Fruit fly (Drosophila melanogaster) whole organism, embryonic: ENCODE data around the gene CG5191.

Source experiments
- Atf6 ChIP-seq: fragments of 200-800 bp; sonication (Bioruptor generic); IDR thresholded peaks from 2 replicates; pipeline ENCODE4 v1.3.6; 2022; ENCODE audit warnings: missing biosample characterization, missing genetic modification characterization
- Blimp-1 ChIP-seq: fragments of 200-800 bp; sonication (Bioruptor generic); optimal IDR thresholded peaks from 3 replicates; lab custom pipeline; 2018; ENCODE audit warnings: missing biosample characterization, missing genetic modification characterization, mild to moderate bottlenecking, moderate library complexity, missing genetic modification reagents
- CG11504 ChIP-seq: fragments of 200-800 bp; sonication (Bioruptor generic); optimal IDR thresholded peaks from 3 replicates; lab custom pipeline; 2019; ENCODE audit warnings: missing biosample characterization, mild to moderate bottlenecking, missing genetic modification characterization, moderate library complexity
- CG15479 ChIP-seq: fragments of 200-800 bp; sonication (Bioruptor generic); optimal IDR thresholded peaks from 3 replicates; lab custom pipeline; 2019; ENCODE audit warnings: missing biosample characterization, mild to moderate bottlenecking, missing genetic modification characterization, moderate library complexity
- CG17328 ChIP-seq: fragments of 200-800 bp; sonication (Bioruptor generic); IDR thresholded peaks from 2 replicates; pipeline ENCODE4 v1.3.6; 2022; ENCODE audit warnings: missing biosample characterization, missing genetic modification characterization
- CG17385 ChIP-seq: fragments of 200-800 bp; sonication (Bioruptor generic); optimal IDR thresholded peaks from 3 replicates; lab custom pipeline; 2018; ENCODE audit warnings: missing biosample characterization, mild to moderate bottlenecking, missing genetic modification characterization
- CG1792 ChIP-seq: fragments of 200-800 bp; sonication (Bioruptor generic); optimal IDR thresholded peaks from 2 replicates; lab custom pipeline; 2016; ENCODE audit warnings: missing biosample characterization, missing genetic modification characterization
- CG18764 ChIP-seq: fragments of 200-800 bp; sonication (Bioruptor generic); optimal IDR thresholded peaks from 3 replicates; lab custom pipeline; 2016; ENCODE audit warnings: missing biosample characterization, missing genetic modification characterization
- CG2875 ChIP-seq: fragments of 200-800 bp; sonication (Bioruptor generic); optimal IDR thresholded peaks from 2 replicates; lab custom pipeline; 2017; ENCODE audit warnings: missing biosample characterization, mild to moderate bottlenecking, missing genetic modification characterization, missing genetic modification reagents
- CG3407 ChIP-seq: fragments of 200-800 bp; sonication (Bioruptor generic); optimal IDR thresholded peaks from 2 replicates; lab custom pipeline; 2018; ENCODE audit warnings: missing biosample characterization, mild to moderate bottlenecking, missing genetic modification characterization
- CG4707 ChIP-seq: fragments of 200-800 bp; sonication (Bioruptor generic); optimal IDR thresholded peaks from 2 replicates; lab custom pipeline; 2018; ENCODE audit warnings: missing biosample characterization, mild to moderate bottlenecking, missing genetic modification characterization, moderate library complexity
- CG6254 ChIP-seq: fragments of 200-800 bp; sonication (Bioruptor generic); optimal IDR thresholded peaks from 3 replicates; lab custom pipeline; 2017; ENCODE audit warnings: mild to moderate bottlenecking, missing biosample characterization, missing genetic modification reagents, missing genetic modification characterization
- CG7271 ChIP-seq: fragments of 200-800 bp; sonication (Bioruptor generic); optimal IDR thresholded peaks from 2 replicates; lab custom pipeline; 2018; ENCODE audit warnings: missing biosample characterization, mild to moderate bottlenecking, missing genetic modification characterization, moderate library complexity
- CHES-1-like ChIP-seq: fragments of 200-800 bp; sonication (Bioruptor generic); optimal IDR thresholded peaks from 2 replicates; lab custom pipeline; 2016; ENCODE audit warnings: missing biosample characterization, missing genetic modification characterization
- CoRest ChIP-seq: fragments of 200-800 bp; sonication (Bioruptor generic); optimal IDR thresholded peaks from 3 replicates; lab custom pipeline; 2018; ENCODE audit warnings: missing biosample characterization, mild to moderate bottlenecking, missing genetic modification characterization, moderate library complexity
- Doc2 ChIP-seq: fragments of 200-800 bp; sonication (Bioruptor generic); IDR thresholded peaks from 2 replicates; pipeline ENCODE4 v1.3.6; 2022; ENCODE audit warnings: missing biosample characterization, missing genetic modification characterization
- Dp ChIP-seq: fragments of 200-800 bp; sonication (Bioruptor generic); optimal IDR thresholded peaks from 2 replicates; lab custom pipeline; 2018; ENCODE audit warnings: missing biosample characterization, mild to moderate bottlenecking, missing genetic modification characterization, moderate library complexity
- Fer1 ChIP-seq: fragments of 200-800 bp; sonication (Bioruptor generic); optimal IDR thresholded peaks from 2 replicates; lab custom pipeline; 2017; ENCODE audit warnings: missing biosample characterization, mild to moderate bottlenecking, missing genetic modification characterization
- HLH4C ChIP-seq: fragments of 200-800 bp; sonication (Bioruptor generic); IDR thresholded peaks from 3 replicates; pipeline ENCODE4 v1.3.6; 2022; ENCODE audit warnings: missing biosample characterization, missing genetic modification characterization; ENCODE audit not compliant: partially characterized antibody
- Med ChIP-seq: fragments of 200-800 bp; sonication (Bioruptor generic); peaks from one replicate; lab custom pipeline; 2016; ENCODE audit warnings: missing biosample characterization, missing genetic modification characterization, mild to moderate bottlenecking, inconsistent platforms, moderate library complexity
- Ravus ChIP-seq: fragments of 200-800 bp; sonication (Bioruptor generic); IDR thresholded peaks from 2 replicates; pipeline ENCODE4 v1.3.6; 2022; ENCODE audit warnings: missing biosample characterization, missing genetic modification characterization
- Rx ChIP-seq: fragments of 200-800 bp; sonication (Bioruptor generic); IDR thresholded peaks from 2 replicates; pipeline ENCODE4 v1.3.6; 2022; ENCODE audit warnings: missing biosample characterization, missing genetic modification characterization
- Spps ChIP-seq: fragments of 200-800 bp; sonication (Bioruptor generic); optimal IDR thresholded peaks from 2 replicates; lab custom pipeline; 2018; ENCODE audit warnings: missing biosample characterization, mild to moderate bottlenecking, missing genetic modification characterization
- Usf ChIP-seq: fragments of 200-800 bp; sonication (Bioruptor generic); optimal IDR thresholded peaks from 2 replicates; lab custom pipeline; 2017; ENCODE audit warnings: missing genotype, missing biosample characterization, missing genetic modification characterization
- Vsx1 ChIP-seq: fragments of 200-800 bp; sonication (Bioruptor generic); optimal IDR thresholded peaks from 2 replicates; lab custom pipeline; 2017; ENCODE audit warnings: missing biosample characterization, mild to moderate bottlenecking, missing genetic modification characterization, missing genetic modification reagents
- YL-1 ChIP-seq: fragments of 200-800 bp; sonication (Bioruptor generic); optimal IDR thresholded peaks from 3 replicates; lab custom pipeline; 2017; ENCODE audit warnings: missing biosample characterization, mild to moderate bottlenecking, missing genetic modification characterization
- cad ChIP-seq: fragments of >200 bp; optimal IDR thresholded peaks from 2 replicates; lab custom pipeline; 2017; ENCODE audit warnings: missing biosample characterization, missing genetic modification characterization
- disco-r ChIP-seq: fragments of 200-800 bp; sonication (Bioruptor generic); optimal IDR thresholded peaks from 2 replicates; lab custom pipeline; 2016; ENCODE audit warnings: missing biosample characterization, missing genetic modification characterization
- dmrt99B ChIP-seq: fragments of 200-800 bp; sonication (Bioruptor generic); optimal IDR thresholded peaks from 2 replicates; lab custom pipeline; 2018; ENCODE audit warnings: missing biosample characterization, mild to moderate bottlenecking, missing genetic modification characterization, moderate library complexity
- eve ChIP-seq, 2 experiments: fragments of >200 bp; optimal IDR thresholded peaks; 2 replicates each; lab custom pipeline; 2017; ENCODE audit warnings: missing biosample characterization in 2 of 2, missing genetic modification characterization in 2 of 2
- grau ChIP-seq: fragments of 200-800 bp; optimal IDR thresholded peaks from 3 replicates; lab custom pipeline; 2019; ENCODE audit warnings: missing biosample characterization, mild to moderate bottlenecking, missing genetic modification characterization, moderate library complexity
- gsb-n ChIP-seq: fragments of 200-800 bp; sonication (Bioruptor generic); optimal IDR thresholded peaks from 3 replicates; lab custom pipeline; 2018; ENCODE audit warnings: missing biosample characterization, mild to moderate bottlenecking, missing genetic modification characterization
- ham ChIP-seq: fragments of 200-800 bp; sonication (Bioruptor generic); IDR thresholded peaks from 2 replicates; pipeline ENCODE4 v1.3.6; 2022; ENCODE audit warnings: missing biosample characterization, missing genetic modification characterization
- hkb ChIP-seq, 2 experiments: fragments of 200-800 bp in 1 of 2; fragments of >200 bp in 1 of 2; sonication (Bioruptor generic) in 1 of 2; IDR thresholded peaks in 1 of 2; optimal IDR thresholded peaks in 1 of 2; 2 replicates each; pipeline versions ENCODE4 v1.3.6 to Lab custom; 2017 to 2022; ENCODE audit warnings: missing biosample characterization in 1 of 2, missing genetic modification characterization in 1 of 2
- kah ChIP-seq: fragments of 200-800 bp; sonication (Bioruptor generic); optimal IDR thresholded peaks from 2 replicates; lab custom pipeline; 2018; ENCODE audit warnings: missing biosample characterization, mild to moderate bottlenecking, missing genetic modification characterization
- org-1 ChIP-seq: fragments of 200-800 bp; sonication (Bioruptor generic); optimal IDR thresholded peaks from 2 replicates; lab custom pipeline; 2017; ENCODE audit warnings: missing biosample characterization, missing genetic modification characterization
- otp ChIP-seq: fragments of 200-800 bp; sonication (Bioruptor generic); IDR thresholded peaks from 3 replicates; pipeline ENCODE4, ENCODE4 v1.3.6; 2022; ENCODE audit warnings: missing biosample characterization, missing genetic modification characterization
- phol ChIP-seq: fragments of 200-800 bp; sonication (Bioruptor generic); optimal IDR thresholded peaks from 3 replicates; lab custom pipeline; 2018; ENCODE audit warnings: missing biosample characterization, mild to moderate bottlenecking, missing genetic modification characterization, moderate library complexity
- pzg ChIP-seq: fragments of 200-800 bp; sonication (Bioruptor generic); optimal IDR thresholded peaks from 3 replicates; lab custom pipeline; 2018; ENCODE audit warnings: missing biosample characterization, mild to moderate bottlenecking, missing genetic modification characterization, moderate library complexity
- sens ChIP-seq: fragments of 200-800 bp; sonication (Bioruptor generic); peaks from one replicate; lab custom pipeline; 2016; ENCODE audit warnings: missing biosample characterization, missing genetic modification characterization
- sob ChIP-seq: fragments of 200-800 bp; sonication (Bioruptor generic); IDR thresholded peaks from 2 replicates; pipeline ENCODE4 v1.3.6; 2022; ENCODE audit warnings: missing biosample characterization, missing genetic modification characterization
- sr ChIP-seq: fragments of 200-800 bp; sonication (Bioruptor generic); IDR thresholded peaks from 3 replicates; pipeline ENCODE4 v1.3.6; 2022; ENCODE audit warnings: missing biosample characterization, missing genetic modification characterization
- sug ChIP-seq: fragments of 200-800 bp; optimal IDR thresholded peaks from 2 replicates; lab custom pipeline; 2019; ENCODE audit warnings: missing biosample characterization, mild to moderate bottlenecking, missing genetic modification characterization, moderate library complexity
- tio ChIP-seq: fragments of 200-800 bp; sonication (Bioruptor generic); optimal IDR thresholded peaks from 2 replicates; lab custom pipeline; 2017; ENCODE audit warnings: missing biosample characterization, missing genetic modification characterization, inconsistent platforms
- trh ChIP-seq: fragments of 200-800 bp; sonication (Bioruptor generic); optimal IDR thresholded peaks from 2 replicates; lab custom pipeline; 2016; ENCODE audit warnings: missing biosample characterization, missing genetic modification characterization
- vvl ChIP-seq: fragments of 200-800 bp; sonication (Bioruptor generic); IDR thresholded peaks from 2 replicates; pipeline ENCODE4 v1.3.6; 2022; ENCODE audit warnings: missing biosample characterization, missing genetic modification characterization
- zen2 ChIP-seq: fragments of 200-800 bp; sonication (Bioruptor generic); IDR thresholded peaks from 3 replicates; pipeline ENCODE4 v1.3.6; 2022; ENCODE audit warnings: missing biosample characterization, missing genetic modification characterization; ENCODE audit not compliant: partially characterized antibody
- zf30C ChIP-seq: fragments of 200-800 bp; sonication (Bioruptor generic); optimal IDR thresholded peaks from 3 replicates; lab custom pipeline; 2018; ENCODE audit warnings: missing biosample characterization, mild to moderate bottlenecking, missing genetic modification characterization

CG5191 gene

DNA sequence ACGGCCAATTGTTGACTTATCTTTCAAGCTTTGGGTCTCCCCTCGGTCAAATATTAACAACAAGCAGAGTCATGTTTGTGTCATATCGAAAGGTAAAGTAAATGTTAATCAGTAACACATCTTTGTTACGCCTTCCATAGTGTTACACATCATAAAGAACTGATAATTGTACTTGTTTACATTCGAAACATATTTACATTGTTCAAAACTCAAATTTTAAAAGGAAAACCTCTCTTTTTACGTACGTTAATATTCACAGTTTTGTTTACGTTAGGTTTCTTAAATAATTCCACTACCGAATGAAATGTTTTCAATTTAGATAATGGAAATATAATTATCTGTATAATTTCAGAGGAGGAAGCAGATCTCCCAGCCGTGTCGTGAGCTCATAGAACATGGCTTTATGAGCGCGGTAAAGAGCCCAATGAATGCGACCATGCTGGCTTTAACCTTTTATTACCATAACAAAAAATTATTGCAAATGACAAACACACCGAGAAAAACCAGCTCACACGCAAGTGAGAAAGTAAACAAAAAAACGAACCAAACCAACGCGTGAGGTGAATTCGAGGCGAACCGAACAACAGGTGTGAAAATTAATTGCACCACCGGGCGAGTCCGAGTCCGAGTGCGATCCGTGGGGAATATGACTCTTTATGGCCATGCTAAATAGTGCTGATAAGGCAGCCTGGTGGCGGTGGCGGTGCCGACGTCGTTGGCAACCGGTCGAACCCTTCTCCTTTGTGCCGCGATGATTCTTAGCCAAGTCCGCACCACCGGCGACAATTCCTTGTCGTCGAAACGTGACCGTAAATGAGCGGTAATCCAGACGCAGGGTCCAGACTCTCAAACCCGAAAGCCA is 18.2 kb upstream of the CG5191 start (continued):
- TF ChIP-seq CG2875 (peak; percentile 58), vvl (GFP tag; lab: Robert Waterston, UW) (no peak), CG6254 (GFP tag; lab: Kevin White, UChicago) (peak; percentile 20), Med (GFP tag; lab: Kevin White, UChicago) (peak; percentile 34), Usf (GFP tag; lab: Kevin White, UChicago) (no peak), sug (tag; lab: Kevin White, UChicago) (peak; percentile 42), sr (GFP tag; lab: Robert Waterston, UW) (no peak), tio (peak; percentile 21), CoRest (tag; lab: Kevin White, UChicago) (peak; percentile 49), CG17328 (no peak), YL-1 (GFP tag; lab: Kevin White, UChicago) (peak; percentile 19), sens (GFP tag; lab: Kevin White, UChicago) (peak; percentile 84), Blimp-1 (GFP tag; lab: Kevin White, UChicago) (peak; percentile 52), Dp (GFP tag; lab: Kevin White, UChicago) (no peak), kah (GFP tag; lab: Kevin White, UChicago) (peak; percentile 56), otp (GFP tag; lab: Robert Waterston, UW) (peak; percentile 34; the same call in 2 of the 3 replicates), zen2 (GFP tag; lab: Robert Waterston, UW) (no peak), Atf6 (GFP tag; lab: Robert Waterston, UW) (peak; percentile 59), Rx (GFP tag; lab: Robert Waterston, UW) (no peak), trh (GFP tag; lab: Kevin White, UChicago) (no peak), CG4707 (peak; percentile 60), sob (GFP tag; lab: Robert Waterston, UW) (peak; percentile 49), Fer1 (GFP tag; lab: Kevin White, UChicago) (peak; percentile 4), eve (GFP tag; optimal IDR thresholded peaks at IDR 0.05; lab: Kevin White, UChicago) (peak in 1 of 2 experiments; percentile 75), phol (tag; lab: Kevin White, UChicago) (no peak), Doc2 (GFP tag; lab: Robert Waterston, UW) (no peak), HLH4C (GFP tag; lab: Robert Waterston, UW) (no peak), CG17385 (peak; percentile 11), ham (GFP tag; lab: Robert Waterston, UW) (no peak), CG3407 (GFP tag; lab: Kevin White, UChicago) (peak; percentile 51), dmrt99B (tag; lab: Kevin White, UChicago) (no peak), disco-r (GFP tag; lab: Kevin White, UChicago) (peak; percentile 21), pzg (GFP tag; lab: Kevin White, UChicago) (no peak), gsb-n (tag; lab: Kevin White, UChicago) (peak; percentile 68), CG18764 (GFP tag; lab: Kevin White, UChicago) (no peak), CG7271 (tag; lab: Kevin White, UChicago) (no peak), hkb (optimal IDR thresholded peaks at IDR 0.05; lab: Kevin White, UChicago) (no peak), hkb (GFP tag; IDR thresholded peaks at IDR 0.05; lab: Robert Waterston, UW) (peak; percentile 46; the same call in 1 of the 2 replicates), CHES-1-like (GFP tag; lab: Kevin White, UChicago) (no peak), grau (tag; lab: Kevin White, UChicago) (peak; percentile 3), Spps (peak; percentile 20), Vsx1 (GFP tag; lab: Kevin White, UChicago) (peak; percentile 54), cad (GFP tag; lab: Kevin White, UChicago) (peak; percentile 77), CG1792 (GFP tag; lab: Kevin White, UChicago) (no peak), org-1 (GFP tag; lab: Kevin White, UChicago) (peak; percentile 33), CG11504 (tag; lab: Kevin White, UChicago) (no peak), CG15479 (GFP tag; lab: Kevin White, UChicago) (peak; percentile 83), Ravus (no peak), zf30C (GFP tag; lab: Kevin White, UChicago) (peak; percentile 61)
